Worm (Caenorhabditis elegans) whole organism, early embryonic: Measurements from ENCODE around the gene C06H2.7.

Experiments used
- B0310.2 ChIP-seq: sonication (generic microtip); optimal IDR thresholded peaks from 2 replicates; lab custom pipeline; 2016; ENCODE audit warnings: mild to moderate bottlenecking, missing genetic modification characterization, missing compliant biosample characterization
- F13C5.2 ChIP-seq: sonication (generic microtip); optimal IDR thresholded peaks from 2 replicates; lab custom pipeline; 2017; ENCODE audit warnings: mild to moderate bottlenecking, missing genetic modification characterization, inconsistent platforms, missing compliant biosample characterization
- aly-1 ChIP-seq: sonication (generic microtip); optimal IDR thresholded peaks from 2 replicates; lab custom pipeline; 2016; ENCODE audit warnings: missing genetic modification characterization, missing compliant biosample characterization
- ama-1 ChIP-seq: fragments of 150-350 bp; optimal IDR thresholded peaks from 2 replicates; lab custom pipeline; 2014
- ceh-13 ChIP-seq: fragments of 200-800 bp; sonication (Bioruptor generic); optimal IDR thresholded peaks from 2 replicates; lab custom pipeline; 2018; ENCODE audit warnings: mild to moderate bottlenecking, missing genetic modification characterization, missing compliant biosample characterization
- ceh-36 ChIP-seq: sonication (generic microtip); optimal IDR thresholded peaks from 2 replicates; lab custom pipeline; 2016; ENCODE audit warnings: missing genetic modification characterization, inconsistent platforms, missing compliant biosample characterization
- ets-7 ChIP-seq: sonication (generic microtip); optimal IDR thresholded peaks from 2 replicates; lab custom pipeline; 2016; ENCODE audit warnings: missing genotype, missing genetic modification characterization, missing compliant biosample characterization
- flt-1 ChIP-seq: fragments of 200-800 bp; sonication (Bioruptor generic); IDR thresholded peaks from 2 replicates; pipeline ENCODE4 v1.3.6; 2022; ENCODE audit warnings: missing genetic modification characterization, missing compliant biosample characterization
- hmbx-1 ChIP-seq: sonication (generic microtip); optimal IDR thresholded peaks from 2 replicates; lab custom pipeline; 2016; ENCODE audit warnings: mild to moderate bottlenecking, missing genetic modification characterization, missing compliant biosample characterization
- hmg-4 ChIP-seq: fragments of 200-800 bp; sonication (Bioruptor generic); optimal IDR thresholded peaks from 2 replicates; lab custom pipeline; 2018; ENCODE audit warnings: mild to moderate bottlenecking, missing genetic modification characterization, missing compliant biosample characterization
- hnd-1 ChIP-seq: sonication (generic microtip); optimal IDR thresholded peaks from 2 replicates; lab custom pipeline; 2016; ENCODE audit warnings: missing genetic modification characterization, missing compliant biosample characterization
- pes-1 ChIP-seq: fragments of 200-800 bp; sonication (Bioruptor generic); IDR thresholded peaks from 2 replicates; pipeline ENCODE4 v1.3.6; 2022; ENCODE audit warnings: missing genetic modification reagents, missing genetic modification characterization, missing compliant biosample characterization
- scrt-1 ChIP-seq: fragments of 200-800 bp; sonication (Bioruptor generic); IDR thresholded peaks from 2 replicates; pipeline ENCODE4 v1.3.6; 2022; ENCODE audit warnings: missing genetic modification characterization, missing compliant biosample characterization
- sea-1 ChIP-seq: fragments of 200-800 bp; sonication (Bioruptor generic); conservative IDR thresholded peaks from 2 replicates; pipeline ENCODE4 v1.3.6; 2022; ENCODE audit warnings: missing genetic modification characterization, missing compliant biosample characterization
- tbx-11 ChIP-seq: fragments of 200-800 bp; sonication (Bioruptor generic); IDR thresholded peaks from 2 replicates; pipeline ENCODE4 v1.3.6; 2022; ENCODE audit warnings: missing genetic modification characterization, missing compliant biosample characterization
- tbx-37 ChIP-seq: fragments of 200-800 bp; sonication (Bioruptor generic); conservative IDR thresholded peaks from 2 replicates; pipeline ENCODE4 v1.3.6; 2022; ENCODE audit warnings: missing genetic modification reagents, missing genetic modification characterization, missing compliant biosample characterization
- tra-4 ChIP-seq: sonication (generic microtip); optimal IDR thresholded peaks from 2 replicates; lab custom pipeline; 2017; ENCODE audit warnings: missing genetic modification characterization, missing compliant biosample characterization

C06H2.7 gene

ce11 chrV:11155553-11155952 lies 11.0 kb upstream of the C06H2.7 start, which contains the start of gene srg-38:
Gene srg-38, minus strand, starts transcription at chrV:11155653.
- TF ChIP-seq B0310.2 (tag; lab: Kevin White, UChicago) (no peak), ceh-36 (tag; lab: Kevin White, UChicago) (no peak), hmbx-1 (tag; lab: Kevin White, UChicago) (no peak), ceh-13 (no peak), tbx-11 (no peak), sea-1 (GFP tag; lab: Robert Waterston, UW) (no peak), pes-1 (GFP tag; lab: Robert Waterston, UW) (no peak), tbx-37 (GFP tag; lab: Robert Waterston, UW) (no peak)

- TF ChIP-seq aly-1 (tag; lab: Kevin White, UChicago) (no peak), ama-1 (lab: Kevin White, UChicago) (no peak), hmg-4 (GFP tag; lab: Kevin White, UChicago) (no peak), ceh-36 (tag; lab: Kevin White, UChicago) (no peak), flt-1 (GFP tag; lab: Robert Waterston, UW) (no peak), tbx-37 (GFP tag; lab: Robert Waterston, UW) (no peak), pes-1 (GFP tag; lab: Robert Waterston, UW) (no peak), B0310.2 (tag; lab: Kevin White, UChicago) (no peak), F13C5.2 (no peak), scrt-1 (no peak), sea-1 (GFP tag; lab: Robert Waterston, UW) (no peak), ets-7 (tag; lab: Kevin White, UChicago) (no peak), hnd-1 (no peak), hmbx-1 (tag; lab: Kevin White, UChicago) (no peak), tbx-11 (no peak), tra-4 (tag; lab: Kevin White, UChicago) (no peak), ceh-13 (no peak)
These were observed 7.7 kb upstream of the C06H2.7 start, which contains the start of gene srg-39 for ce11 chrV:11152333-11152732. Gene srg-39, minus strand, starts transcription at chrV:11152433.

- TF ChIP-seq flt-1 (GFP tag; lab: Robert Waterston, UW), result no peak
- TF ChIP-seq tra-4 (tag; lab: Kevin White, UChicago), result no peak
These were observed 4.8 kb upstream of the C06H2.7 start, which contains the start of gene T19C4.1 for ce11 chrV:11149405-11149804. Gene T19C4.1, plus strand, starts transcription at chrV:11149705.

- TF ChIP-seq F13C5.2 (no peak), tbx-37 (GFP tag; lab: Robert Waterston, UW) (no peak), aly-1 (tag; lab: Kevin White, UChicago) (no peak), sea-1 (GFP tag; lab: Robert Waterston, UW) (no peak), ets-7 (tag; lab: Kevin White, UChicago) (no peak), flt-1 (GFP tag; lab: Robert Waterston, UW) (no peak), scrt-1 (no peak), B0310.2 (tag; lab: Kevin White, UChicago) (no peak), ceh-36 (tag; lab: Kevin White, UChicago) (no peak), ceh-13 (no peak), ama-1 (lab: Kevin White, UChicago) (no peak)
These were observed 4.4 kb upstream of the C06H2.7 start for ce11 chrV:11148971-11149370.

- TF ChIP-seq aly-1 (tag; lab: Kevin White, UChicago) (no peak), hnd-1 (no peak), F13C5.2 (no peak), pes-1 (GFP tag; lab: Robert Waterston, UW) (no peak), tbx-37 (GFP tag; lab: Robert Waterston, UW) (no peak), B0310.2 (tag; lab: Kevin White, UChicago) (no peak), tbx-11 (no peak), tra-4 (tag; lab: Kevin White, UChicago) (no peak), ets-7 (tag; lab: Kevin White, UChicago) (no peak), hmbx-1 (tag; lab: Kevin White, UChicago) (no peak), hmg-4 (GFP tag; lab: Kevin White, UChicago) (no peak), ceh-36 (tag; lab: Kevin White, UChicago) (no peak), ceh-13 (no peak), sea-1 (GFP tag; lab: Robert Waterston, UW) (no peak), ama-1 (lab: Kevin White, UChicago) (no peak), scrt-1 (no peak), flt-1 (GFP tag; lab: Robert Waterston, UW) (no peak)
These were observed 3.2 kb upstream of the C06H2.7 start for ce11 chrV:11147780-11148144.

- TF ChIP-seq pes-1 (GFP tag; lab: Robert Waterston, UW) (no peak), tra-4 (tag; lab: Kevin White, UChicago) (no peak), tbx-11 (no peak), ceh-36 (tag; lab: Kevin White, UChicago) (no peak), aly-1 (tag; lab: Kevin White, UChicago) (no peak), ama-1 (lab: Kevin White, UChicago) (no peak), sea-1 (GFP tag; lab: Robert Waterston, UW) (no peak), hmbx-1 (tag; lab: Kevin White, UChicago) (no peak), F13C5.2 (no peak), hnd-1 (no peak), hmg-4 (GFP tag; lab: Kevin White, UChicago) (no peak), tbx-37 (GFP tag; lab: Robert Waterston, UW) (no peak), ets-7 (tag; lab: Kevin White, UChicago) (no peak), flt-1 (GFP tag; lab: Robert Waterston, UW) (no peak), ceh-13 (no peak), B0310.2 (tag; lab: Kevin White, UChicago) (no peak), scrt-1 (no peak)
These were observed 2.6 kb upstream of the C06H2.7 start, which contains the start of the genes T19C4.24 and nlp-33 for ce11 chrV:11146958-11147779. Gene T19C4.24, minus strand, starts transcription at chrV:11147008. Gene nlp-33, plus strand, starts transcription at chrV:11147346.

- TF ChIP-seq tbx-37 (GFP tag; lab: Robert Waterston, UW) (no peak), sea-1 (GFP tag; lab: Robert Waterston, UW) (no peak), pes-1 (GFP tag; lab: Robert Waterston, UW) (no peak), ets-7 (tag; lab: Kevin White, UChicago) (no peak), tra-4 (tag; lab: Kevin White, UChicago) (no peak), hmbx-1 (tag; lab: Kevin White, UChicago) (no peak), aly-1 (tag; lab: Kevin White, UChicago) (no peak), flt-1 (GFP tag; lab: Robert Waterston, UW) (no peak), B0310.2 (tag; lab: Kevin White, UChicago) (no peak), ama-1 (lab: Kevin White, UChicago) (no peak), hnd-1 (no peak), tbx-11 (no peak), hmg-4 (GFP tag; lab: Kevin White, UChicago) (no peak), F13C5.2 (no peak), ceh-36 (tag; lab: Kevin White, UChicago) (no peak)
These were observed 3.4 kb downstream of the C06H2.7 start, which contains the start of gene folt-1 for ce11 chrV:11141179-11141578. Gene folt-1, plus strand, starts transcription at chrV:11141479.
